Fruit fly (Drosophila melanogaster) whole organism, adult: ENCODE data around the gene CG2983.

Experiments
- CG11617 ChIP-seq: fragments of 200-800 bp; sonication (Bioruptor generic); optimal IDR thresholded peaks from 2 replicates; lab custom pipeline; 2017; ENCODE audit warnings: mild to moderate bottlenecking, missing biosample characterization, missing genetic modification reagents, missing genetic modification characterization
- CG12768 ChIP-seq: fragments of 200-800 bp; sonication (Bioruptor generic); optimal IDR thresholded peaks from 2 replicates; lab custom pipeline; 2017; ENCODE audit warnings: missing biosample characterization, missing genetic modification characterization, mild to moderate bottlenecking, moderate library complexity, missing genetic modification reagents
- CG14711 ChIP-seq: fragments of 200-800 bp; sonication (Bioruptor generic); optimal IDR thresholded peaks from 2 replicates; lab custom pipeline; 2018; ENCODE audit warnings: missing biosample characterization, mild to moderate bottlenecking, missing genetic modification characterization, moderate library complexity
- CG1620 ChIP-seq: fragments of 200-800 bp; sonication (Bioruptor generic); optimal IDR thresholded peaks from 2 replicates; lab custom pipeline; 2016; ENCODE audit warnings: missing biosample characterization, missing genetic modification characterization
- CG33017 ChIP-seq: fragments of 200-800 bp; sonication (Bioruptor generic); optimal IDR thresholded peaks from 2 replicates; lab custom pipeline; 2018; ENCODE audit warnings: missing biosample characterization, mild to moderate bottlenecking, missing genetic modification characterization, moderate library complexity
- CG5204 ChIP-seq: fragments of 200-800 bp; sonication (Bioruptor generic); optimal IDR thresholded peaks from 2 replicates; lab custom pipeline; 2016; ENCODE audit warnings: missing biosample characterization, missing genetic modification characterization
- CG7045 ChIP-seq: fragments of 200-800 bp; sonication (Bioruptor generic); optimal IDR thresholded peaks from 2 replicates; lab custom pipeline; 2017; ENCODE audit warnings: missing biosample characterization, mild to moderate bottlenecking, missing genetic modification characterization
- CG7101 ChIP-seq: fragments of 200-800 bp; sonication (Bioruptor generic); optimal IDR thresholded peaks from 2 replicates; lab custom pipeline; 2018; ENCODE audit warnings: missing biosample characterization, mild to moderate bottlenecking, missing genetic modification characterization, moderate library complexity
- Clk ChIP-seq: fragments of 200-800 bp; sonication (Bioruptor generic); optimal IDR thresholded peaks from 2 replicates; lab custom pipeline; 2017; ENCODE audit warnings: missing biosample characterization, missing genetic modification characterization
- Crg-1 ChIP-seq: fragments of 200-800 bp; sonication (Bioruptor generic); optimal IDR thresholded peaks from 2 replicates; lab custom pipeline; 2016; ENCODE audit warnings: missing biosample characterization, missing genetic modification characterization
- Hr96 ChIP-seq: fragments of 200-800 bp; sonication (Bioruptor generic); optimal IDR thresholded peaks from 2 replicates; lab custom pipeline; 2016; ENCODE audit warnings: missing biosample characterization, missing genetic modification characterization
- Mnt ChIP-seq: fragments of 200-800 bp; sonication (Bioruptor generic); optimal IDR thresholded peaks from 2 replicates; lab custom pipeline; 2016; ENCODE audit warnings: missing biosample characterization, mild to moderate bottlenecking, missing genetic modification characterization
- bab1 ChIP-seq: fragments of 200-800 bp; sonication (Bioruptor generic); optimal IDR thresholded peaks from 3 replicates; lab custom pipeline; 2019; ENCODE audit warnings: missing biosample characterization, mild to moderate bottlenecking, missing genetic modification characterization, moderate library complexity
- cic ChIP-seq: fragments of 200-800 bp; sonication (Bioruptor generic); optimal IDR thresholded peaks from 2 replicates; lab custom pipeline; 2017; ENCODE audit warnings: missing biosample characterization, mild to moderate bottlenecking, missing genetic modification characterization, moderate library complexity
- cnc ChIP-seq, 2 experiments: fragments of >200 bp; optimal IDR thresholded peaks; 2 replicates each; lab custom pipeline; 2017
- kay ChIP-seq: fragments of 200-800 bp; sonication (Bioruptor generic); peaks from one replicate; lab custom pipeline; 2016; ENCODE audit warnings: missing biosample characterization, missing genetic modification characterization, borderline replicate concordance
- ovo ChIP-seq: fragments of 200-800 bp; sonication (Bioruptor generic); optimal IDR thresholded peaks from 2 replicates; lab custom pipeline; 2016; ENCODE audit warnings: missing biosample characterization, missing genetic modification characterization
- pad ChIP-seq: fragments of 200-800 bp; sonication (Bioruptor generic); optimal IDR thresholded peaks from 3 replicates; lab custom pipeline; 2017; ENCODE audit warnings: missing biosample characterization, missing genetic modification characterization, mild to moderate bottlenecking, moderate library complexity, missing genetic modification reagents
- tj ChIP-seq: fragments of 200-800 bp; sonication (Bioruptor generic); optimal IDR thresholded peaks from 3 replicates; lab custom pipeline; 2017; ENCODE audit warnings: missing biosample characterization, mild to moderate bottlenecking, missing genetic modification characterization, moderate library complexity
- toe ChIP-seq: fragments of 200-800 bp; sonication (Bioruptor generic); optimal IDR thresholded peaks from 2 replicates; lab custom pipeline; 2016; ENCODE audit warnings: missing biosample characterization, missing genetic modification characterization

Gene CG2983

dm6 chr2L:2844413-2844812, 3.0 kb upstream of the CG2983 start, which contains the start of gene CG18558:
Gene CG18558, minus strand, starts transcription at chr2L:2844513.
- TF ChIP-seq bab1 (GFP tag; lab: Kevin White, UChicago) = no peak
- no peak for TF ChIP-seq Clk (GFP tag; lab: Kevin White, UChicago)
- no peak for TF ChIP-seq CG33017 (tag; lab: Kevin White, UChicago)

dm6 chr2L:2845634-2846033, 1.8 kb upstream of the CG2983 start, which contains the start of gene CG18557:
Gene CG18557, minus strand, starts transcription at chr2L:2845734.
- TF ChIP-seq kay (GFP tag; lab: Kevin White, UChicago) (peak; percentile 55), cic (GFP tag; lab: Kevin White, UChicago) (no peak), CG11617 (GFP tag; lab: Kevin White, UChicago) (no peak)

DNA sequence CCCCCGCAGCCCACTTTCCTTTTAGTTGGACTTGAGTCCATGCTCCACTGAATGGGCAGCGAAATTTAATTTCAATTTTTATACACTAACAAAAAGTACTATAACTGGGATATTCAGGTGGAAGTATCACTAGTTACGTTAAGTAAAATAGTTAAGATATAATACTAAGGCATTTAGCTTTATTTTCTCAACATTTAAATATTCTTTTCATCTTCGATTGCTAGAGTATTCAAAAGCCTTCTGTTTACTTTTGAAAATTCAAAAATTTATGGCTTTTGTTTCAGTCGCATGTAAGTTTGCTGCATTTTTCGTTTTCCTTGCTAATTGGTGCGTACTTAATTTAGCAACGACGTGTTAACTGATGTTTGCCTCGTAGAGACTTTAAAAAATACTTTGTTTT, 4.2 kb downstream of the CG2983 start:
- TF ChIP-seq CG14711 (tag; lab: Kevin White, UChicago) (no peak), CG12768 (GFP tag; lab: Kevin White, UChicago) (peak; percentile 45)

- TF ChIP-seq CG11617 (GFP tag; lab: Kevin White, UChicago) = no peak
- TF ChIP-seq CG7045 = no peak
- no peak for TF ChIP-seq Hr96 (GFP tag; lab: Kevin White, UChicago)
- TF ChIP-seq toe = no peak
- TF ChIP-seq cic (GFP tag; lab: Kevin White, UChicago) = no peak
- TF ChIP-seq CG14711 (tag; lab: Kevin White, UChicago) = no peak
- TF ChIP-seq bab1 (GFP tag; lab: Kevin White, UChicago) = no peak
- TF ChIP-seq CG7101 (tag; lab: Kevin White, UChicago) = no peak
- TF ChIP-seq Mnt (GFP tag; lab: Kevin White, UChicago) = no peak
- no peak for TF ChIP-seq CG1620 (GFP tag; lab: Kevin White, UChicago)
- TF ChIP-seq Crg-1 = no peak
- no peak for TF ChIP-seq CG12768 (GFP tag; lab: Kevin White, UChicago)
- no peak for TF ChIP-seq pad (GFP tag; lab: Kevin White, UChicago)
- no peak for TF ChIP-seq kay (GFP tag; lab: Kevin White, UChicago)
- TF ChIP-seq CG5204 (GFP tag; lab: Kevin White, UChicago) = no peak
- no peak for TF ChIP-seq ovo (GFP tag; lab: Kevin White, UChicago)
Measured at dm6 chr2L:2855204-2855768, 7.9 kb downstream of the CG2983 start.

- TF ChIP-seq kay (GFP tag; lab: Kevin White, UChicago) (no peak), Hr96 (GFP tag; lab: Kevin White, UChicago) (peak; percentile 90), CG7101 (tag; lab: Kevin White, UChicago) (peak; percentile 88), CG5204 (GFP tag; lab: Kevin White, UChicago) (peak; percentile 75), cic (GFP tag; lab: Kevin White, UChicago) (peak; percentile 65), bab1 (GFP tag; lab: Kevin White, UChicago) (peak; percentile 73), Clk (GFP tag; lab: Kevin White, UChicago) (peak; percentile 69), cnc (optimal IDR thresholded peaks at IDR 0.05; lab: Kevin White, UChicago) (no peak), CG1620 (GFP tag; lab: Kevin White, UChicago) (peak; percentile 96), ovo (GFP tag; lab: Kevin White, UChicago) (peak; percentile 88), CG11617 (GFP tag; lab: Kevin White, UChicago) (peak; percentile 92), CG12768 (GFP tag; lab: Kevin White, UChicago) (peak; percentile 75), pad (GFP tag; lab: Kevin White, UChicago) (peak; percentile 83), Mnt (GFP tag; lab: Kevin White, UChicago) (peak; percentile 95), CG14711 (tag; lab: Kevin White, UChicago) (peak; percentile 60), CG33017 (tag; lab: Kevin White, UChicago) (peak; percentile 53), Crg-1 (peak; percentile 91), tj (peak; percentile 65), CG7045 (peak; percentile 83), toe (peak; percentile 83)
Measured at dm6 chr2L:2855773-2856615, 8.6 kb downstream of the CG2983 start, which contains the start of the genes CG3104 and RpS21. Gene CG3104, minus strand, starts transcription at chr2L:2855778. Gene RpS21, plus strand, starts transcription at chr2L:2856070.

dm6 chr2L:2856960-2857584, 9.6 kb downstream of the CG2983 start, which contains the start of gene CG2991:
Gene CG2991, plus strand, starts transcription at chr2L:2857164.
- TF ChIP-seq Crg-1 (peak; percentile 15), CG5204 (GFP tag; lab: Kevin White, UChicago) (no peak), Mnt (GFP tag; lab: Kevin White, UChicago) (peak; percentile 61), CG33017 (tag; lab: Kevin White, UChicago) (no peak), ovo (GFP tag; lab: Kevin White, UChicago) (no peak), kay (GFP tag; lab: Kevin White, UChicago) (no peak), toe (no peak), cic (GFP tag; lab: Kevin White, UChicago) (peak; percentile 60), CG11617 (GFP tag; lab: Kevin White, UChicago) (no peak), CG7101 (tag; lab: Kevin White, UChicago) (peak; percentile 55), CG1620 (GFP tag; lab: Kevin White, UChicago) (peak; percentile 58), bab1 (GFP tag; lab: Kevin White, UChicago) (peak; percentile 77), CG7045 (no peak), CG12768 (GFP tag; lab: Kevin White, UChicago) (peak; percentile 14), pad (GFP tag; lab: Kevin White, UChicago) (no peak), CG14711 (tag; lab: Kevin White, UChicago) (peak; percentile 46), Clk (GFP tag; lab: Kevin White, UChicago) (no peak), cnc (optimal IDR thresholded peaks at IDR 0.05; lab: Kevin White, UChicago) (no peak), Hr96 (GFP tag; lab: Kevin White, UChicago) (no peak), tj (no peak)
